Worm (Caenorhabditis elegans) whole organism, L4 larva: Measurements from ENCODE around the gene his-42.
"Not testable (repeated sequence)": the region's sequence is repeated elsewhere in the genome, so short reads cannot be mapped to it uniquely, and the experiment has no call there.

ENCODE experiments used
- F26F4.8 ChIP-seq: fragments of 200-800 bp; sonication (Bioruptor generic); conservative IDR thresholded peaks from 2 replicates; pipeline ENCODE4 v1.3.6; 2022; ENCODE audit warnings: missing genetic modification characterization, missing compliant biosample characterization
- F37D6.2 ChIP-seq: sonication (generic microtip); optimal IDR thresholded peaks from 2 replicates; lab custom pipeline; 2016; ENCODE audit warnings: mild to moderate bottlenecking, missing genetic modification characterization, missing compliant biosample characterization
- F49E8.2 ChIP-seq: sonication (generic microtip); optimal IDR thresholded peaks from 2 replicates; lab custom pipeline; 2016; ENCODE audit warnings: missing compliant biosample characterization, mild to moderate bottlenecking, missing genetic modification characterization, borderline replicate concordance
- T26A8.4 ChIP-seq: fragments of 200-800 bp; sonication (Bioruptor generic); IDR thresholded peaks from 2 replicates; pipeline ENCODE4 v1.3.6; 2022; ENCODE audit warnings: missing genetic modification characterization, missing compliant biosample characterization
- Y105C5A.15 ChIP-seq: fragments of 200-800 bp; sonication (Bioruptor generic); IDR thresholded peaks from 2 replicates; pipeline ENCODE4 v1.3.6; 2022; ENCODE audit warnings: missing genetic modification characterization, missing compliant biosample characterization
- Y48G9A.11 ChIP-seq: fragments of 200-800 bp; sonication (Bioruptor generic); IDR thresholded peaks from 2 replicates; pipeline ENCODE4 v1.3.6; 2022; ENCODE audit warnings: missing genetic modification reagents, missing genetic modification characterization, missing compliant biosample characterization
- ZK337.2 ChIP-seq: fragments of 200-800 bp; sonication (Bioruptor generic); IDR thresholded peaks from 2 replicates; pipeline ENCODE4 v1.3.6; 2022; ENCODE audit warnings: missing genetic modification reagents, missing genetic modification characterization, missing compliant biosample characterization
- aly-2 ChIP-seq: sonication (generic microtip); optimal IDR thresholded peaks from 2 replicates; lab custom pipeline; 2018; ENCODE audit warnings: missing biosample characterization, missing genetic modification characterization
- arid-1 ChIP-seq: fragments of 200-800 bp; sonication (Bioruptor generic); conservative IDR thresholded peaks from 2 replicates; pipeline ENCODE4 v1.3.6; 2022; ENCODE audit warnings: missing genetic modification reagents, missing genetic modification characterization, missing compliant biosample characterization
- cey-2 ChIP-seq: sonication (generic microtip); optimal IDR thresholded peaks from 3 replicates; lab custom pipeline; 2017; ENCODE audit warnings: missing genetic modification characterization, mild to moderate bottlenecking, missing compliant biosample characterization, antibody characterized with exemption, borderline replicate concordance; ENCODE audit not compliant: insufficient read depth
- daf-16 ChIP-seq, 3 experiments: sonication (generic microtip); optimal IDR thresholded peaks; 2 replicates each; lab custom pipeline; 2016 to 2017; ENCODE audit warnings: missing genetic modification characterization in 3 of 3, missing genetic modification reagents in 3 of 3, mild to moderate bottlenecking in 2 of 3, missing compliant biosample characterization in 2 of 3, missing biosample characterization in 1 of 3, moderate library complexity in 1 of 3
- dmd-6 ChIP-seq: fragments of 200-800 bp; sonication (Bioruptor generic); IDR thresholded peaks from 2 replicates; pipeline ENCODE4 v1.3.6; 2022; ENCODE audit warnings: missing genetic modification reagents, missing genetic modification characterization, missing compliant biosample characterization
- dmd-9 ChIP-seq: fragments of 200-800 bp; sonication (Bioruptor generic); IDR thresholded peaks from 2 replicates; pipeline ENCODE4 v1.3.6; 2022; ENCODE audit warnings: missing genetic modification reagents, missing genetic modification characterization, missing compliant biosample characterization
- duxl-1 ChIP-seq: sonication (generic microtip); optimal IDR thresholded peaks from 2 replicates; lab custom pipeline; 2016; ENCODE audit warnings: mild to moderate bottlenecking, missing genetic modification characterization, moderate library complexity, missing compliant biosample characterization; ENCODE audit not compliant: poor library complexity
- egl-27 ChIP-seq: sonication (generic microtip); optimal IDR thresholded peaks from 3 replicates; lab custom pipeline; 2017; ENCODE audit warnings: missing biosample characterization, missing genetic modification reagents, missing genetic modification characterization
- lin-13 ChIP-seq: fragments of 150-350 bp; optimal IDR thresholded peaks from 2 replicates; lab custom pipeline; 2014; ENCODE audit warnings: missing biosample characterization, missing genetic modification reagents, missing genetic modification characterization
- lin-29 ChIP-seq: fragments of 200-800 bp; sonication (Bioruptor generic); IDR thresholded peaks from 2 replicates; pipeline ENCODE4 v1.3.6; 2022; ENCODE audit warnings: missing genetic modification reagents, missing genetic modification characterization, missing compliant biosample characterization
- lin-38 ChIP-seq: fragments of 200-800 bp; sonication (Bioruptor generic); IDR thresholded peaks from 2 replicates; pipeline ENCODE4 v1.3.6; 2022; ENCODE audit warnings: missing genetic modification reagents, missing genetic modification characterization, missing compliant biosample characterization
- lsy-2 ChIP-seq, 2 experiments: fragments of 150-350 bp in 1 of 2; sonication (generic microtip) in 1 of 2; optimal IDR thresholded peaks; 2 replicates each; lab custom pipeline; 2014 to 2017; ENCODE audit warnings: missing biosample characterization in 2 of 2, missing genetic modification characterization in 2 of 2
- mdl-1 ChIP-seq, 2 experiments: fragments of 150-350 bp in 1 of 2; sonication (generic microtip) in 1 of 2; optimal IDR thresholded peaks; 2 replicates each; lab custom pipeline; 2014 to 2017; ENCODE audit warnings: missing biosample characterization in 2 of 2, missing genetic modification characterization in 2 of 2
- mdt-29 ChIP-seq: fragments of 200-800 bp; sonication (Bioruptor generic); IDR thresholded peaks from 2 replicates; pipeline ENCODE4 v1.3.6; 2022; ENCODE audit warnings: missing genetic modification reagents, missing genetic modification characterization, missing compliant biosample characterization
- mes-2 ChIP-seq: sonication (generic microtip); optimal IDR thresholded peaks from 2 replicates; lab custom pipeline; 2016; ENCODE audit warnings: missing genotype, mild to moderate bottlenecking, missing genetic modification characterization, missing compliant biosample characterization; ENCODE audit not compliant: poor library complexity, severe bottlenecking
- mxl-2 ChIP-seq: fragments of 200-800 bp; sonication (Bioruptor generic); conservative IDR thresholded peaks from 2 replicates; pipeline ENCODE4 v1.3.6; 2022; ENCODE audit warnings: missing genetic modification reagents, missing genetic modification characterization, missing compliant biosample characterization
- mxl-3 ChIP-seq: fragments of 200-800 bp; sonication (Bioruptor generic); optimal IDR thresholded peaks from 2 replicates; lab custom pipeline; 2018; ENCODE audit warnings: mild to moderate bottlenecking, missing genetic modification characterization, missing compliant biosample characterization
- nhr-10 ChIP-seq: fragments of 150-350 bp; optimal IDR thresholded peaks from 2 replicates; lab custom pipeline; 2014; ENCODE audit warnings: missing biosample characterization, missing genetic modification characterization
- nhr-102 ChIP-seq: sonication (generic microtip); optimal IDR thresholded peaks from 2 replicates; lab custom pipeline; 2016; ENCODE audit warnings: mild to moderate bottlenecking, missing genetic modification characterization, moderate library complexity, missing compliant biosample characterization
- nhr-237 ChIP-seq: sonication (generic microtip); optimal IDR thresholded peaks from 2 replicates; lab custom pipeline; 2017; ENCODE audit warnings: missing biosample characterization, missing genetic modification characterization
- nhr-28 ChIP-seq: fragments of 150-350 bp; optimal IDR thresholded peaks from 2 replicates; lab custom pipeline; 2014; ENCODE audit warnings: missing biosample characterization, missing genetic modification characterization
- nhr-48 ChIP-seq: sonication (generic microtip); optimal IDR thresholded peaks from 2 replicates; lab custom pipeline; 2016; ENCODE audit warnings: mild to moderate bottlenecking, missing genetic modification characterization, missing compliant biosample characterization
- nhr-6 ChIP-seq: fragments of 150-350 bp; optimal IDR thresholded peaks from 2 replicates; lab custom pipeline; 2014; ENCODE audit warnings: missing biosample characterization, missing genetic modification characterization
- nhr-76 ChIP-seq: fragments of 150-350 bp; optimal IDR thresholded peaks from 2 replicates; lab custom pipeline; 2014; ENCODE audit warnings: missing biosample characterization, missing genetic modification characterization
- nhr-77 ChIP-seq: fragments of 150-350 bp; optimal IDR thresholded peaks from 2 replicates; lab custom pipeline; 2014; ENCODE audit warnings: missing biosample characterization, missing genetic modification characterization
- pha-4 ChIP-seq, 2 experiments: fragments of 150-350 bp in 1 of 2; fragments of 200-800 bp in 1 of 2; sonication (Bioruptor generic) in 1 of 2; IDR thresholded peaks in 1 of 2; optimal IDR thresholded peaks in 1 of 2; 2 replicates each; pipeline versions ENCODE4 v1.3.6 to Lab custom; 2014 to 2022; ENCODE audit warnings: missing genetic modification characterization in 2 of 2, missing genetic modification reagents in 2 of 2, missing biosample characterization in 1 of 2, missing compliant biosample characterization in 1 of 2
- php-3 ChIP-seq: fragments of 200-800 bp; sonication (Bioruptor generic); IDR thresholded peaks from 2 replicates; pipeline ENCODE4 v1.3.6; 2022; ENCODE audit warnings: missing genetic modification reagents, missing genetic modification characterization, missing compliant biosample characterization
- rbr-2 ChIP-seq: sonication (generic microtip); optimal IDR thresholded peaks from 2 replicates; lab custom pipeline; 2016; ENCODE audit warnings: missing genotype, missing genetic modification characterization, missing compliant biosample characterization
- saeg-2 ChIP-seq: fragments of 200-800 bp; sonication (Bioruptor generic); IDR thresholded peaks from 2 replicates; pipeline ENCODE4 v1.3.6; 2022; ENCODE audit warnings: missing genetic modification reagents, missing genetic modification characterization, missing compliant biosample characterization
- sdz-12 ChIP-seq: fragments of 200-800 bp; sonication (Bioruptor generic); optimal IDR thresholded peaks from 2 replicates; lab custom pipeline; 2018; ENCODE audit warnings: mild to moderate bottlenecking, missing genetic modification characterization, missing compliant biosample characterization
- snpc-1.2 ChIP-seq: fragments of 200-800 bp; sonication (Bioruptor generic); IDR thresholded peaks from 2 replicates; pipeline ENCODE4 v1.3.6; 2022; ENCODE audit warnings: missing genetic modification reagents, missing genetic modification characterization, missing compliant biosample characterization
- snpc-4 ChIP-seq: fragments of 150-350 bp; optimal IDR thresholded peaks from 2 replicates; lab custom pipeline; 2014; ENCODE audit warnings: missing biosample characterization, missing genetic modification characterization
- unc-130 ChIP-seq: sonication (generic microtip); optimal IDR thresholded peaks from 2 replicates; lab custom pipeline; 2016; ENCODE audit warnings: missing genetic modification reagents, missing genetic modification characterization, missing compliant biosample characterization
- unc-39 ChIP-seq: sonication (generic microtip); optimal IDR thresholded peaks from 2 replicates; lab custom pipeline; 2017; ENCODE audit warnings: missing biosample characterization, missing genetic modification characterization

Gene his-42

DNA sequence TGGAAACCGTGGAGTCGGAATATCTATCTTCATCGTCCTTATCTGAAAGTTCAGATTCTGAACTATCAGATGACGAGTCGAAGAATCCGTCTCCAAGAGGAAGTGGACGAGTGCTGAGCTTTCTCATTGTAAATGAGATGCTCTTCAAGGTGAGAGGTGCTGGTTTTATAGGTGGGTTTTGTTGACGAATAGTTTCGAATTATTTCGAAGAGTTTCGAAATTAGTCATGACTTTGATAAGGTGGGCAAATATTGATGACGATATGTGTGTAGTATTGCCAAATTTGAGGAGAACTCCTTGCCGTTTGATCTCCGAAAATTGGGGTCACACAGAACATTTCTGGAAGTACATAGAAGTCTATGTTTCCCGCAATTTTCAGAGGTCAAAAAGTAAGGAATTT lies 5.0 kb upstream of the his-42 start, which contains the start of gene F08G2.5:
Gene F08G2.5, minus strand, starts transcription at position 127 of the 400 bp plus-strand sequence.
- no peak for TF ChIP-seq unc-39 (tag; lab: Kevin White, UChicago)
- peak; percentile 9 for TF ChIP-seq nhr-28 (tag; lab: Kevin White, UChicago)
- no peak for TF ChIP-seq T26A8.4
- no peak for TF ChIP-seq sdz-12 (GFP tag; lab: Kevin White, UChicago)
- no peak for TF ChIP-seq nhr-237 (tag; lab: Kevin White, UChicago)
- TF ChIP-seq egl-27, result no peak
- TF ChIP-seq ZK337.2 (GFP tag; lab: Robert Waterston, UW), result no peak
- TF ChIP-seq F37D6.2 (tag; lab: Kevin White, UChicago), result no peak
- TF ChIP-seq mes-2 (tag; lab: Kevin White, UChicago), result no peak
- TF ChIP-seq saeg-2 (GFP tag; lab: Robert Waterston, UW), result no peak
- TF ChIP-seq dmd-9 (GFP tag; lab: Robert Waterston, UW), result no peak
- TF ChIP-seq Y105C5A.15 (GFP tag; lab: Robert Waterston, UW), result no peak
- no peak for TF ChIP-seq nhr-10 (tag; lab: Kevin White, UChicago)
- TF ChIP-seq php-3 (GFP tag; lab: Robert Waterston, UW), result no peak
- TF ChIP-seq daf-16 (GFP tag; optimal IDR thresholded peaks at IDR 0.05; lab: Kevin White, UChicago), result no peak
- peak; percentile 70 for TF ChIP-seq daf-16 (tag; optimal IDR thresholded peaks at IDR 0.05; lab: Kevin White, UChicago)
- no peak for TF ChIP-seq mdl-1 (tag; optimal IDR thresholded peaks at IDR 0.05; lab: Kevin White, UChicago)
- TF ChIP-seq cey-2 (tag; lab: Kevin White, UChicago), result no peak

- TF ChIP-seq unc-130, result no peak
- TF ChIP-seq mxl-3 (GFP tag; lab: Kevin White, UChicago), result no peak
- TF ChIP-seq nhr-48, result no peak
- no peak for TF ChIP-seq lin-29 (GFP tag; lab: Robert Waterston, UW)
- no peak for TF ChIP-seq pha-4 (GFP tag; IDR thresholded peaks at IDR 0.05; lab: Robert Waterston, UW)
- TF ChIP-seq pha-4 (tag; optimal IDR thresholded peaks at IDR 0.05; lab: Kevin White, UChicago), result no peak
- TF ChIP-seq F26F4.8 (GFP tag; lab: Robert Waterston, UW), result no peak
Observed at ce11 chrII:13830255-13830654, 1.8 kb upstream of the his-42 start, which contains the start of gene F08G2.4. Gene F08G2.4, plus strand, starts transcription at chrII:13830602.

DNA sequence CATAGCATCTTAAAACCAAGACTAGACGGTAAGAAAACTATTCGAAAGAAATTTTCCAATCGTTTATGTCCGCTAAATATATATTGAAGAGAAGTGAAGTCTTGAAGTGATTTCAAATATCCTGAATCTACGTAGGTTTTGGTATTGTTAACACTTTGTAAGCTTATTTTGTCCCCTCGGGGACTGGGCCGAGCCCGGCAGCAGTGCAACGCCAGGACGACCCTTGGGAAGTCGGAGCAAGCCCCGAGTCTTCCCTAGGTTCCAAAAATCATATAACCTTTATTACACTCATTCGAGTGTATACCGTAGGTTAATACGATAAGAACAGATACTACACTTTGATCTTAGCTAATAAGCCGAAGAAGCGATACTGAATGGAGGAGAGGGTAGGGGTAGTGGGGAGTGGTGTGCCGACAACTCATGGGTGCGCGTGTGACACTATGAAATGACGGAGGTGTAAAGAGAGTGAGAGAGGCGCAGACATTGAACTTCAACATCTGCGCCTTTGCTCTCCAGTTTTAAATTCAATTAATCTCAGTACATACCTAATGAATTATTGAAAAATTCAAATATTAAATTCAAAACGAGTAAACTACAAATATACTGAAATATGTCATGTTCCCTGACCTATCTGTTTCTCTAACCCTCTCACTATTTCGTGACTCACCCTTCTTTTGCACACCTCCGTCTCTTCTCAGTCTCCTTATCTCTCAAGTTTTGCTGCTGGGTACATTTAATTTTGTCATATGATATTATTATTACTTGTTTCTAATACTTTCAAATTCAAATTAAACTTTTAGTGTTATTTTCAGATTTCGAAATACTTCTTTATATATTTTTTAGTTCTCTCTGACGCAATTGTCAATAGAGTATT lies 863 bp upstream of the his-42 start:
- peak; percentile 72 for TF ChIP-seq snpc-1.2
- peak; percentile 26 for TF ChIP-seq mxl-3 (GFP tag; lab: Kevin White, UChicago)
- peak; percentile 61 for TF ChIP-seq lin-13 (GFP tag; lab: Kevin White, UChicago)
- TF ChIP-seq arid-1 (GFP tag; lab: Robert Waterston, UW), result peak; percentile 52; the same call in 1 of the 2 replicates
- TF ChIP-seq mdt-29 (GFP tag; lab: Robert Waterston, UW), result peak; percentile 69; the same call in 1 of the 2 replicates
- TF ChIP-seq nhr-102 (tag; lab: Kevin White, UChicago), result peak; percentile 69
- TF ChIP-seq nhr-77 (tag; lab: Kevin White, UChicago), result peak; percentile 90
- peak; percentile 11 for TF ChIP-seq aly-2 (tag; lab: Kevin White, UChicago)
- peak; percentile 38 to 55 for TF ChIP-seq lsy-2 (tag; optimal IDR thresholded peaks at IDR 0.05; lab: Kevin White, UChicago)
- TF ChIP-seq dmd-6 (GFP tag; lab: Robert Waterston, UW), result peak; percentile 71
- TF ChIP-seq duxl-1 (tag; lab: Kevin White, UChicago), result peak; percentile 37
- TF ChIP-seq pha-4 (GFP tag; IDR thresholded peaks at IDR 0.05; lab: Robert Waterston, UW), result peak; percentile 45; the same call in 1 of the 2 replicates
- not testable (repeated sequence) for TF ChIP-seq pha-4 (tag; optimal IDR thresholded peaks at IDR 0.05; lab: Kevin White, UChicago)
- TF ChIP-seq mxl-2 (GFP tag; lab: Robert Waterston, UW), result 0 out of 2 replicates have a peak, but pooled peaks have one; percentile 32
- peak; percentile 39 for TF ChIP-seq rbr-2 (tag; lab: Kevin White, UChicago)
- peak; percentile 36 for TF ChIP-seq mes-2 (tag; lab: Kevin White, UChicago)
- peak; percentile 59 for TF ChIP-seq nhr-48
- TF ChIP-seq php-3 (GFP tag; lab: Robert Waterston, UW), result peak; percentile 30; the same call in 1 of the 2 replicates
- peak; percentile 63 for TF ChIP-seq lin-38 (GFP tag; lab: Robert Waterston, UW)
- peak; percentile 57 for TF ChIP-seq unc-130
- TF ChIP-seq F49E8.2 (tag; lab: Kevin White, UChicago), result peak; percentile 81
- peak; percentile 85 for TF ChIP-seq snpc-4
- 0 out of 2 replicates have a peak, but pooled peaks have one; percentile 11 for TF ChIP-seq Y48G9A.11
- peak; percentile 80 for TF ChIP-seq nhr-28 (tag; lab: Kevin White, UChicago)
- peak in 1 of 2 experiments; percentile 41 for TF ChIP-seq daf-16 (GFP tag; optimal IDR thresholded peaks at IDR 0.05; lab: Kevin White, UChicago)
- TF ChIP-seq daf-16 (tag; optimal IDR thresholded peaks at IDR 0.05; lab: Kevin White, UChicago), result peak; percentile 62
- peak; percentile 28 for TF ChIP-seq nhr-76 (tag; lab: Kevin White, UChicago)
- TF ChIP-seq nhr-6 (tag; lab: Kevin White, UChicago), result peak; percentile 79
